Worm (Caenorhabditis elegans): ENCODE measurements around the gene F54A3.2.

- TF ChIP-seq him-1 (tag; optimal IDR thresholded peaks at IDR 0.05), result no peak
- no peak for TF ChIP-seq W03F9.2 (tag; optimal IDR thresholded peaks at IDR 0.05)
- no peak for TF ChIP-seq dao-5 (tag; optimal IDR thresholded peaks at IDR 0.05)
These were observed 39.4 kb upstream of the F54A3.2 start, which contains the start of gene Y59C2A.2 for ce11 chrII:2204077-2204476.

Data from whole organism, L4/young adult.